Worm (Caenorhabditis elegans): Measurements from ENCODE around the gene irld-50.

The irld-50 gene

DNA sequence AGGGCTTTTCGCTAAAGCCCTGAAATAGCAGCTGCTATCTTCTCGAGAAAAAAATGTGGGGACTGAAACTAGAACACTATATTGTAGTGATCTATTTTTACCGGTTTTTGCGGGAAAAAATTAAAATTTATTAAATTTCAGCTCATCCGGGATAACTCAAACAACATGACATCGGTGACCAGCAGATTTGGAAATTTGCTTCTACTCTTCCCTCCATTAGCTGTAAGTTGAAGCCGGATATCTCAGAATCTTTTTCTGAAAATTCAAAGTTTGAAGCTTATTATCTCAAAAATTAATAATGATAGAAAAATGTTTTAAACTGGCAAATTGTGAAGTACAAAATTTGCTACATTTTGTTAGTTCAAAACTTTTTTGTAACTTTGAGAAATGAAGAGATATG lies 40.5 kb upstream of the irld-50 start:
- TF ChIP-seq lin-35 (GFP tag; optimal IDR thresholded peaks at IDR 0.05): no peak
- no peak for TF ChIP-seq F55B11.4 (tag; optimal IDR thresholded peaks at IDR 0.05; ENCODE audit: borderline replicate concordance, insufficient read depth)
- no peak for TF ChIP-seq zim-3 (tag; optimal IDR thresholded peaks at IDR 0.05)
- no peak for TF ChIP-seq sptf-2 (GFP tag; optimal IDR thresholded peaks at IDR 0.05)
- no peak for TF ChIP-seq K11D2.4 (GFP tag; IDR thresholded peaks at IDR 0.05)
- TF ChIP-seq snpc-1.1 (tag; optimal IDR thresholded peaks at IDR 0.05; ENCODE audit: insufficient read depth): no peak
- TF ChIP-seq F22D6.2 (tag; optimal IDR thresholded peaks at IDR 0.05): no peak
- no peak for TF ChIP-seq ztf-22 (GFP tag; optimal IDR thresholded peaks at IDR 0.05)

ce11 chrII:2979061-2979460 lies 35.2 kb upstream of the irld-50 start:
- TF ChIP-seq ztf-26 (tag; optimal IDR thresholded peaks at IDR 0.05): no peak
- TF ChIP-seq dox-1 (GFP tag; IDR thresholded peaks at IDR 0.05): 0 out of 2 replicates have a peak, but pooled peaks have one; percentile 16
- no peak for TF ChIP-seq hsf-1 (GFP tag; IDR thresholded peaks at IDR 0.05)
- no peak for TF ChIP-seq F22D6.2 (tag; optimal IDR thresholded peaks at IDR 0.05)
- no peak for TF ChIP-seq cebp-2 (GFP tag; IDR thresholded peaks at IDR 0.05)

DNA sequence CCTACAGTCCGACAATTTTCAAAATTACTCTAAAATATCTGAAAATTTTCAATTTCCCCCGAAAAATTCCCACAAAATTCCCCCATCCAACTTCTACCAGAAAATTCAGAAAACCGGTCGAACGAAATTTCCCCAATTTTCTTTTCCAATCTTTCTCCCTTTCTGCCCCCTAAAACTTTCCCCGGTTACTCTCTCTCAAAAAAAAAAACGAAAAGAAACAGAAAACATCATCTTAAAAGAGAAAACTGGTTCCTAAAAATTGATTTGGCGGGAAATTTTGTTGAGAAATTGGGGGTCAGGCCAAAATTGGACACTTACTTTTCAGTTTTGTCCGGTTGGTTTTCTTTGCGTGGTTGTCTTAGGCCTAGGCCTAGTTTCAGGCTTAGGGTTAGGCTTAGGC lies 33.8 kb upstream of the irld-50 start:
- TF ChIP-seq F57A8.1 (GFP tag; optimal IDR thresholded peaks at IDR 0.05): no peak
- no peak for TF ChIP-seq lin-35 (GFP tag; optimal IDR thresholded peaks at IDR 0.05)
- no peak for TF ChIP-seq let-607 (tag; optimal IDR thresholded peaks at IDR 0.05)
- no peak for TF ChIP-seq mxl-1 (tag; optimal IDR thresholded peaks at IDR 0.05)
- no peak for TF ChIP-seq repo-1 (tag; optimal IDR thresholded peaks at IDR 0.05)
- TF ChIP-seq dpl-1 (GFP tag; optimal IDR thresholded peaks at IDR 0.05): no peak
- TF ChIP-seq ekl-4 (GFP tag; IDR thresholded peaks at IDR 0.05): no peak
- TF ChIP-seq lag-1 (GFP tag; IDR thresholded peaks at IDR 0.05): no peak
- no peak for TF ChIP-seq C06A6.2 (GFP tag; conservative IDR thresholded peaks at IDR 0.05)
- no peak for TF ChIP-seq hmg-20 (GFP tag; IDR thresholded peaks at IDR 0.05)
- no peak for TF ChIP-seq C17E4.6 (GFP tag; IDR thresholded peaks at IDR 0.05)
- no peak for TF ChIP-seq snpc-4 (GFP tag; optimal IDR thresholded peaks at IDR 0.05)
- TF ChIP-seq snpc-4 (tag; optimal IDR thresholded peaks at IDR 0.05): no peak
- no peak for TF ChIP-seq T26A5.8 (tag; optimal IDR thresholded peaks at IDR 0.05)
- TF ChIP-seq tlf-1 (GFP tag; optimal IDR thresholded peaks at IDR 0.05): no peak

DNA sequence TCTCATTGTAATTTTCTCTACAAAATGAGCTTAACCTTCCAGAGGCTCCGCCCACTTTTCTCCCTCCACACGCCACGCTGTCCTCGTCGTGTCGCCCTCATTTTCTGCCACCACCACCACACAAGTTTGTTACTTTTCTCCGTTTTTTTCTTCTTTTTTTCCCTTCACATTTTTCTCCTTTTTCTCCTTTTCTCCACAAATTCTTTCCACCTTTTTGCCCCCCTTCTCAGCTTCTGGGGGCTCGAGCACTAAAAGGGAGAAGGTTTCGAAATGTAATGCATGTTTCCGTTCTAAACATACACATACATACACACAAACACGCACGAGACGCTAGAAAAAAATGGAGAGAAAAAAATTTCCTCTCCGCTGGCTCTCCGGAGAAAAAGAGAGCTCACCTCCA lies 32.7 kb upstream of the irld-50 start, which contains the start of gene nhr-88:
nhr-88 (plus strand) TSS at position 43 of the 400 bp plus-strand sequence.
- TF ChIP-seq attf-5 (GFP tag; optimal IDR thresholded peaks at IDR 0.05) (peak; percentile 6), B0336.3 (GFP tag; IDR thresholded peaks at IDR 0.05) (peak; percentile 31; the same call in 1 of the 2 replicates), C17E4.6 (GFP tag; IDR thresholded peaks at IDR 0.05) (no peak), madf-8 (GFP tag; conservative IDR thresholded peaks at IDR 0.05) (0 out of 2 replicates have a peak, but pooled peaks have one; percentile 15), B0261.1 (tag; optimal IDR thresholded peaks at IDR 0.05) (no peak), mcd-1 (GFP tag; IDR thresholded peaks at IDR 0.05) (peak; percentile 42), zfh-2 (GFP tag; conservative IDR thresholded peaks at IDR 0.05) (peak; percentile 76), lin-35 (GFP tag; optimal IDR thresholded peaks at IDR 0.05) (no peak), nfyb-1 (GFP tag; IDR thresholded peaks at IDR 0.05) (peak; percentile 56; the same call in 1 of the 2 replicates), hsf-1 (GFP tag; IDR thresholded peaks at IDR 0.05) (no peak), ceh-91 (GFP tag; IDR thresholded peaks at IDR 0.05) (no peak), atf-7 (tag; optimal IDR thresholded peaks at IDR 0.05) (peak; percentile 16), K12H6.12 (tag; optimal IDR thresholded peaks at IDR 0.05) (peak; percentile 20), nhr-120 (GFP tag; IDR thresholded peaks at IDR 0.05) (no peak), hmg-1.2 (GFP tag; IDR thresholded peaks at IDR 0.05) (0 out of 2 replicates have a peak, but pooled peaks have one; percentile 21), Y79H2A.3 (GFP tag; conservative IDR thresholded peaks at IDR 0.05) (no peak), snpc-1.1 (tag; optimal IDR thresholded peaks at IDR 0.05; ENCODE audit: insufficient read depth) (no peak), sptf-2 (GFP tag; optimal IDR thresholded peaks at IDR 0.05) (no peak), cebp-1 (GFP tag; IDR thresholded peaks at IDR 0.05) (no peak), cebp-1 (tag; optimal IDR thresholded peaks at IDR 0.05) (peak; percentile 69), F33H1.4 (GFP tag; IDR thresholded peaks at IDR 0.05) (no peak), chd-7 (tag; optimal IDR thresholded peaks at IDR 0.05) (peak; percentile 18)

All from whole organism, young adult.